Worm (Caenorhabditis elegans) whole organism, L4 larva: ENCODE measurements around the gene lem-2.

Experiments used
- F44E2.7 ChIP-seq: fragments of 200-800 bp; sonication (Bioruptor generic); IDR thresholded peaks from 2 replicates; pipeline ENCODE4 v2.1.2; 2022; ENCODE audit warnings: missing genetic modification characterization, missing compliant biosample characterization
- F49E8.2 ChIP-seq: sonication (generic microtip); optimal IDR thresholded peaks from 2 replicates; lab custom pipeline; 2016; ENCODE audit warnings: missing compliant biosample characterization, mild to moderate bottlenecking, missing genetic modification characterization, borderline replicate concordance
- T20F7.1 ChIP-seq: fragments of 200-800 bp; sonication (Bioruptor generic); optimal IDR thresholded peaks from 2 replicates; lab custom pipeline; 2018; ENCODE audit warnings: mild to moderate bottlenecking, missing genetic modification characterization, missing compliant biosample characterization
- T26A8.4 ChIP-seq: fragments of 200-800 bp; sonication (Bioruptor generic); IDR thresholded peaks from 2 replicates; pipeline ENCODE4 v1.3.6; 2022; ENCODE audit warnings: missing genetic modification characterization, missing compliant biosample characterization
- Y5F2A.4 ChIP-seq: fragments of 200-800 bp; sonication (Bioruptor generic); optimal IDR thresholded peaks from 2 replicates; lab custom pipeline; 2018; ENCODE audit warnings: mild to moderate bottlenecking, missing genetic modification characterization, missing compliant biosample characterization
- Y75B8A.6 ChIP-seq: fragments of 200-800 bp; sonication (Bioruptor generic); IDR thresholded peaks from 2 replicates; pipeline ENCODE4 v1.3.6; 2022; ENCODE audit warnings: missing genetic modification reagents, missing genetic modification characterization, missing compliant biosample characterization
- ZK337.2 ChIP-seq: fragments of 200-800 bp; sonication (Bioruptor generic); IDR thresholded peaks from 2 replicates; pipeline ENCODE4 v1.3.6; 2022; ENCODE audit warnings: missing genetic modification reagents, missing genetic modification characterization, missing compliant biosample characterization
- ZK546.5 ChIP-seq, 2 experiments: sonication (generic microtip); optimal IDR thresholded peaks; 2 replicates each; lab custom pipeline; 2017; ENCODE audit warnings: missing biosample characterization in 2 of 2, missing genetic modification characterization in 2 of 2
- aha-1 ChIP-seq: fragments of 150-350 bp; peaks from one replicate; lab custom pipeline; 2014; ENCODE audit warnings: missing biosample characterization, missing genetic modification characterization
- aly-2 ChIP-seq: sonication (generic microtip); optimal IDR thresholded peaks from 2 replicates; lab custom pipeline; 2018; ENCODE audit warnings: missing biosample characterization, missing genetic modification characterization
- arid-1 ChIP-seq: fragments of 200-800 bp; sonication (Bioruptor generic); conservative IDR thresholded peaks from 2 replicates; pipeline ENCODE4 v1.3.6; 2022; ENCODE audit warnings: missing genetic modification reagents, missing genetic modification characterization, missing compliant biosample characterization
- ceh-20 ChIP-seq: fragments of 200-800 bp; sonication (Bioruptor generic); IDR thresholded peaks from 2 replicates; pipeline ENCODE4 v1.3.6; 2022; ENCODE audit warnings: missing genetic modification reagents, missing genetic modification characterization, missing compliant biosample characterization
- ceh-28 ChIP-seq: fragments of 150-350 bp; optimal IDR thresholded peaks from 2 replicates; lab custom pipeline; 2014; ENCODE audit warnings: missing biosample characterization, missing genetic modification reagents, missing genetic modification characterization
- ceh-62 ChIP-seq: sonication (generic microtip); optimal IDR thresholded peaks from 2 replicates; lab custom pipeline; 2017; ENCODE audit warnings: missing biosample characterization, missing genetic modification characterization
- ceh-82 ChIP-seq: sonication (generic microtip); optimal IDR thresholded peaks from 2 replicates; lab custom pipeline; 2017; ENCODE audit warnings: missing biosample characterization, missing genetic modification characterization
- daf-12 ChIP-seq: fragments of 150-350 bp; optimal IDR thresholded peaks from 2 replicates; lab custom pipeline; 2014; ENCODE audit warnings: missing biosample characterization, missing genetic modification reagents, missing genetic modification characterization
- daf-16 ChIP-seq, 3 experiments: sonication (generic microtip); optimal IDR thresholded peaks; 2 replicates each; lab custom pipeline; 2016 to 2017; ENCODE audit warnings: missing genetic modification characterization in 3 of 3, missing genetic modification reagents in 3 of 3, mild to moderate bottlenecking in 2 of 3, missing compliant biosample characterization in 2 of 3, missing biosample characterization in 1 of 3, moderate library complexity in 1 of 3
- daf-19 ChIP-seq: fragments of 200-800 bp; sonication (Bioruptor generic); conservative IDR thresholded peaks from 2 replicates; pipeline ENCODE4 v1.3.6; 2022; ENCODE audit warnings: missing genetic modification characterization, missing compliant biosample characterization
- dmd-9 ChIP-seq: fragments of 200-800 bp; sonication (Bioruptor generic); IDR thresholded peaks from 2 replicates; pipeline ENCODE4 v1.3.6; 2022; ENCODE audit warnings: missing genetic modification reagents, missing genetic modification characterization, missing compliant biosample characterization
- dpl-1 ChIP-seq: fragments of 150-350 bp; optimal IDR thresholded peaks from 2 replicates; lab custom pipeline; 2014; ENCODE audit warnings: missing biosample characterization, missing genetic modification reagents, missing genetic modification characterization
- duxl-1 ChIP-seq: sonication (generic microtip); optimal IDR thresholded peaks from 2 replicates; lab custom pipeline; 2016; ENCODE audit warnings: mild to moderate bottlenecking, missing genetic modification characterization, moderate library complexity, missing compliant biosample characterization; ENCODE audit not compliant: poor library complexity
- dve-1 ChIP-seq: sonication (generic microtip); optimal IDR thresholded peaks from 2 replicates; lab custom pipeline; 2017; ENCODE audit warnings: antibody characterized with exemption, mild to moderate bottlenecking, missing genetic modification characterization, missing compliant biosample characterization; ENCODE audit not compliant: insufficient read depth
- egl-27 ChIP-seq: sonication (generic microtip); optimal IDR thresholded peaks from 3 replicates; lab custom pipeline; 2017; ENCODE audit warnings: missing biosample characterization, missing genetic modification reagents, missing genetic modification characterization
- gei-8 ChIP-seq: fragments of 200-800 bp; sonication (Bioruptor generic); optimal IDR thresholded peaks from 2 replicates; lab custom pipeline; 2018; ENCODE audit warnings: mild to moderate bottlenecking, missing genetic modification characterization, missing compliant biosample characterization
- hif-1 ChIP-seq, 2 experiments: sonication (generic microtip); optimal IDR thresholded peaks; 2 replicates each; lab custom pipeline; 2016 to 2017; ENCODE audit warnings: missing compliant biosample characterization in 2 of 2, missing genetic modification characterization in 2 of 2, missing genetic modification reagents in 2 of 2, missing genotype in 2 of 2, mild to moderate bottlenecking in 1 of 2
- hmg-1.1 ChIP-seq: fragments of 200-800 bp; sonication (Bioruptor generic); IDR thresholded peaks from 2 replicates; pipeline ENCODE4 v1.3.6; 2022; ENCODE audit warnings: missing genetic modification reagents, missing genetic modification characterization, missing compliant biosample characterization
- lim-7 ChIP-seq: fragments of 200-800 bp; sonication (Bioruptor generic); IDR thresholded peaks from 2 replicates; pipeline ENCODE4 v1.3.6; 2022; ENCODE audit warnings: missing genetic modification characterization, missing compliant biosample characterization
- lin-29 ChIP-seq: fragments of 200-800 bp; sonication (Bioruptor generic); IDR thresholded peaks from 2 replicates; pipeline ENCODE4 v1.3.6; 2022; ENCODE audit warnings: missing genetic modification reagents, missing genetic modification characterization, missing compliant biosample characterization
- lin-38 ChIP-seq: fragments of 200-800 bp; sonication (Bioruptor generic); IDR thresholded peaks from 2 replicates; pipeline ENCODE4 v1.3.6; 2022; ENCODE audit warnings: missing genetic modification reagents, missing genetic modification characterization, missing compliant biosample characterization
- lin-39 ChIP-seq: fragments of 150-350 bp; optimal IDR thresholded peaks from 2 replicates; lab custom pipeline; 2014; ENCODE audit warnings: missing biosample characterization, missing genetic modification reagents, missing genetic modification characterization
- lir-3 ChIP-seq: sonication (generic microtip); optimal IDR thresholded peaks from 2 replicates; lab custom pipeline; 2016; ENCODE audit warnings: mild to moderate bottlenecking, missing genetic modification characterization, missing compliant biosample characterization
- lsy-2 ChIP-seq, 2 experiments: fragments of 150-350 bp in 1 of 2; sonication (generic microtip) in 1 of 2; optimal IDR thresholded peaks; 2 replicates each; lab custom pipeline; 2014 to 2017; ENCODE audit warnings: missing biosample characterization in 2 of 2, missing genetic modification characterization in 2 of 2
- madf-5 ChIP-seq, 2 experiments: fragments of 200-800 bp; sonication (Bioruptor generic); IDR thresholded peaks; 2 replicates each; pipeline ENCODE4 v1.3.6; 2022; ENCODE audit warnings: missing compliant biosample characterization in 2 of 2, missing genetic modification characterization in 2 of 2
- madf-9 ChIP-seq: fragments of 200-800 bp; sonication (Bioruptor generic); conservative IDR thresholded peaks from 2 replicates; pipeline ENCODE4 v1.3.6; 2022; ENCODE audit warnings: missing genetic modification reagents, missing genetic modification characterization, missing compliant biosample characterization
- nhr-25 ChIP-seq: sonication (generic microtip); optimal IDR thresholded peaks from 2 replicates; lab custom pipeline; 2017; ENCODE audit warnings: missing genetic modification characterization, mild to moderate bottlenecking, missing compliant biosample characterization, antibody characterized with exemption, moderate library complexity, borderline replicate concordance; ENCODE audit not compliant: insufficient read depth
- nhr-41 ChIP-seq: fragments of 200-800 bp; sonication (Bioruptor generic); IDR thresholded peaks from 2 replicates; pipeline ENCODE4 v1.3.6; 2022; ENCODE audit warnings: missing genetic modification reagents, missing genetic modification characterization, missing compliant biosample characterization
- nhr-42 ChIP-seq: fragments of 200-800 bp; sonication (Bioruptor generic); IDR thresholded peaks from 2 replicates; pipeline ENCODE4 v1.3.6; 2022; ENCODE audit warnings: missing genetic modification characterization, missing compliant biosample characterization
- nhr-6 ChIP-seq: fragments of 150-350 bp; optimal IDR thresholded peaks from 2 replicates; lab custom pipeline; 2014; ENCODE audit warnings: missing biosample characterization, missing genetic modification characterization
- nhr-77 ChIP-seq: fragments of 150-350 bp; optimal IDR thresholded peaks from 2 replicates; lab custom pipeline; 2014; ENCODE audit warnings: missing biosample characterization, missing genetic modification characterization
- pha-4 ChIP-seq, 2 experiments: fragments of 150-350 bp in 1 of 2; fragments of 200-800 bp in 1 of 2; sonication (Bioruptor generic) in 1 of 2; IDR thresholded peaks in 1 of 2; optimal IDR thresholded peaks in 1 of 2; 2 replicates each; pipeline versions ENCODE4 v1.3.6 to Lab custom; 2014 to 2022; ENCODE audit warnings: missing genetic modification characterization in 2 of 2, missing genetic modification reagents in 2 of 2, missing biosample characterization in 1 of 2, missing compliant biosample characterization in 1 of 2
- pqm-1 ChIP-seq: sonication (generic microtip); optimal IDR thresholded peaks from 2 replicates; lab custom pipeline; 2017; ENCODE audit warnings: missing biosample characterization, missing genetic modification characterization
- saeg-2 ChIP-seq: fragments of 200-800 bp; sonication (Bioruptor generic); IDR thresholded peaks from 2 replicates; pipeline ENCODE4 v1.3.6; 2022; ENCODE audit warnings: missing genetic modification reagents, missing genetic modification characterization, missing compliant biosample characterization
- set-16 ChIP-seq: fragments of 200-800 bp; sonication (Bioruptor generic); IDR thresholded peaks from 2 replicates; pipeline ENCODE4 v1.3.6; 2022; ENCODE audit warnings: missing genetic modification reagents, missing genetic modification characterization, missing compliant biosample characterization
- tag-97 ChIP-seq: fragments of 200-800 bp; sonication (Bioruptor generic); IDR thresholded peaks from 2 replicates; pipeline ENCODE4 v1.3.6; 2022; ENCODE audit warnings: missing genetic modification characterization, missing compliant biosample characterization
- tra-1 ChIP-seq: fragments of 200-800 bp; sonication (Bioruptor generic); IDR thresholded peaks from 2 replicates; pipeline ENCODE4 v1.3.6; 2022; ENCODE audit warnings: missing genetic modification reagents, missing genetic modification characterization, missing compliant biosample characterization
- unc-130 ChIP-seq: sonication (generic microtip); optimal IDR thresholded peaks from 2 replicates; lab custom pipeline; 2016; ENCODE audit warnings: missing genetic modification reagents, missing genetic modification characterization, missing compliant biosample characterization
- unc-39 ChIP-seq: sonication (generic microtip); optimal IDR thresholded peaks from 2 replicates; lab custom pipeline; 2017; ENCODE audit warnings: missing biosample characterization, missing genetic modification characterization
- zfp-2 ChIP-seq: sonication (generic microtip); optimal IDR thresholded peaks from 2 replicates; lab custom pipeline; 2016; ENCODE audit warnings: mild to moderate bottlenecking, missing genetic modification characterization, missing compliant biosample characterization
- zfp-3 ChIP-seq: fragments of 200-800 bp; sonication (Bioruptor generic); conservative IDR thresholded peaks from 2 replicates; pipeline ENCODE4 v1.3.6; 2022; ENCODE audit warnings: missing genetic modification reagents, missing genetic modification characterization, missing compliant biosample characterization
- zip-11 ChIP-seq: fragments of 200-800 bp; sonication (Bioruptor generic); IDR thresholded peaks from 2 replicates; pipeline ENCODE4 v1.3.6; 2022; ENCODE audit warnings: missing genetic modification characterization, missing compliant biosample characterization

The lem-2 gene

DNA sequence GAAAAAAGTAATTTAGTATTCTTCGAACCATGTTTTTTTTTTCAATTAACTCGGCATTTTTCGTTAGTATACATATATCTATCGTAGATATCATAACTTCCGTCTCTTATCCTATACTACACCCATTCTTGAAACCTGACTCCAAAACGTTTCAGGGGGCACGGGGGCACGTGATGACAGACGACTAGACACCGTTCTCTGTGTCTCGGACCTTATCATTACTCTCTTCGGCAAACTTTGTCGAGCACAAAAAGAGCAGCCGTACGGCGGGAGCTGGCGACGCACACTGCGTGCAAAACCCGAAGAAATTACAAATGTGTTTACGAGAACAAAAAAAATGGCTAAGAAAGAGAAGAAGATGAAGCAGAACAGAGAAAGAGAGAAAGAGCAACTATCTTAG is 19.1 kb upstream of the lem-2 start (continued):
- TF ChIP-seq madf-9 (GFP tag; lab: Robert Waterston, UW) (no peak), duxl-1 (tag; lab: Kevin White, UChicago) (no peak), T26A8.4 (GFP tag; lab: Robert Waterston, UW) (no peak), nhr-6 (peak; percentile 25), F49E8.2 (tag; lab: Kevin White, UChicago) (no peak), lim-7 (GFP tag; lab: Robert Waterston, UW) (no peak), hif-1 (tag; optimal IDR thresholded peaks at IDR 0.05; lab: Kevin White, UChicago) (peak; percentile 72 to 97), gei-8 (GFP tag; lab: Kevin White, UChicago) (peak; percentile 18), nhr-25 (tag; lab: Kevin White, UChicago) (no peak), hmg-1.1 (GFP tag; lab: Robert Waterston, UW) (peak; percentile 67; the same call in 1 of the 2 replicates), pqm-1 (tag; lab: Kevin White, UChicago) (no peak), zfp-3 (GFP tag; lab: Robert Waterston, UW) (no peak), nhr-41 (GFP tag; lab: Robert Waterston, UW) (no peak), nhr-77 (tag; lab: Kevin White, UChicago) (peak; percentile 97), daf-12 (tag; lab: Kevin White, UChicago) (no peak), daf-16 (GFP tag; optimal IDR thresholded peaks at IDR 0.05; lab: Kevin White, UChicago) (peak in 1 of 2 experiments; percentile 40), daf-16 (tag; optimal IDR thresholded peaks at IDR 0.05; lab: Kevin White, UChicago) (peak; percentile 95), arid-1 (GFP tag; lab: Robert Waterston, UW) (no peak), madf-5 (GFP tag; IDR thresholded peaks at IDR 0.05; lab: Robert Waterston, UW) (0 out of 4 replicates have a peak, but pooled peaks of 1 of the 2 experiments have one; percentile 41), ZK546.5 (tag; optimal IDR thresholded peaks at IDR 0.05; lab: Kevin White, UChicago) (no peak), lin-38 (GFP tag; lab: Robert Waterston, UW) (peak; percentile 40), ZK337.2 (GFP tag; lab: Robert Waterston, UW) (0 out of 2 replicates have a peak, but pooled peaks have one; percentile 32), ceh-62 (no peak), pha-4 (GFP tag; IDR thresholded peaks at IDR 0.05; lab: Robert Waterston, UW) (peak; percentile 57; the same call in 1 of the 2 replicates), pha-4 (tag; optimal IDR thresholded peaks at IDR 0.05; lab: Kevin White, UChicago) (no peak), daf-19 (GFP tag; lab: Robert Waterston, UW) (no peak), zfp-2 (no peak), aly-2 (tag; lab: Kevin White, UChicago) (no peak), dpl-1 (peak; percentile 34), dmd-9 (GFP tag; lab: Robert Waterston, UW) (no peak), lin-39 (tag; lab: Kevin White, UChicago) (no peak), ceh-28 (tag; lab: Kevin White, UChicago) (no peak), F44E2.7 (no peak), unc-39 (no peak), Y5F2A.4 (GFP tag; lab: Kevin White, UChicago) (no peak), tra-1 (GFP tag; lab: Robert Waterston, UW) (peak; percentile 72), ceh-82 (no peak), lin-29 (GFP tag; lab: Robert Waterston, UW) (no peak), dve-1 (peak; percentile 96), egl-27 (tag; lab: Kevin White, UChicago) (no peak), T20F7.1 (GFP tag; lab: Kevin White, UChicago) (peak; percentile 49), unc-130 (no peak), nhr-42 (peak; percentile 77; the same call in 1 of the 2 replicates), lsy-2 (tag; optimal IDR thresholded peaks at IDR 0.05; lab: Kevin White, UChicago) (peak in 1 of 2 experiments; percentile 84), lir-3 (tag; lab: Kevin White, UChicago) (no peak), set-16 (GFP tag; lab: Robert Waterston, UW) (peak; percentile 61), Y75B8A.6 (GFP tag; lab: Robert Waterston, UW) (no peak), saeg-2 (GFP tag; lab: Robert Waterston, UW) (no peak), aha-1 (tag; lab: Kevin White, UChicago) (peak; percentile 99), ceh-20 (GFP tag; lab: Robert Waterston, UW) (no peak), tag-97 (GFP tag; lab: Robert Waterston, UW) (no peak), zip-11 (GFP tag; lab: Robert Waterston, UW) (no peak)
